Fruit fly (Drosophila melanogaster): ENCODE measurements around the gene CG10340.

DNA sequence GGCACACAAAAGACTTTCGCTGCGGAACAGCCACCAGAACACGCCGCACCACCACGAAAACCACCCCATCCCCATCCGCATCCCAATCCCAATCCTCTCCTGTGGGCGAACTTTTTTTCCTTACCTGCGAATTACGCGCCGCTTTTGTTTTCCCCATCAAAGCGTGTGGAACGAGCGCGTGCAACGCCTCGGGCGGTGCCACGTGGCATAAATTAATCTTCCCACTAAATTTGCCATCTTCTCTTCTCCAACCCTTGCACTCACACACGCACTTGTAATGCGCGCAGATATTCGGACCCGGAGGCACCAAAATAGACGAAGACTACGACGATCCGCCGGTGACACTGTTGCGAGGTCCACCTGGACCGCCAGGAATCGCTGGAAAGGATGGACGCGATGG lies 49.4 kb downstream of the CG10340 start:
- TF ChIP-seq psq (optimal IDR thresholded peaks at IDR 0.05) = no peak
- no peak for TF ChIP-seq Sin3A (optimal IDR thresholded peaks at IDR 0.05)
- TF ChIP-seq ttk (optimal IDR thresholded peaks at IDR 0.05) = no peak
- TF ChIP-seq insv (optimal IDR thresholded peaks at IDR 0.05) = no peak
- TF ChIP-seq Myc (optimal IDR thresholded peaks at IDR 0.05) = no peak
- TF ChIP-seq h (optimal IDR thresholded peaks at IDR 0.05) = no peak
